Fruit fly (Drosophila melanogaster) S2 (cell line): ENCODE results near the gene Ire1.

Experiments
- CG8478 ChIP-seq: fragments of >200 bp; optimal IDR thresholded peaks from 2 replicates; lab custom pipeline; 2018
- CTCF ChIP-seq, 2 experiments: fragments of >200 bp; optimal IDR thresholded peaks; 2 replicates each; lab custom pipeline; 2018

DNA sequence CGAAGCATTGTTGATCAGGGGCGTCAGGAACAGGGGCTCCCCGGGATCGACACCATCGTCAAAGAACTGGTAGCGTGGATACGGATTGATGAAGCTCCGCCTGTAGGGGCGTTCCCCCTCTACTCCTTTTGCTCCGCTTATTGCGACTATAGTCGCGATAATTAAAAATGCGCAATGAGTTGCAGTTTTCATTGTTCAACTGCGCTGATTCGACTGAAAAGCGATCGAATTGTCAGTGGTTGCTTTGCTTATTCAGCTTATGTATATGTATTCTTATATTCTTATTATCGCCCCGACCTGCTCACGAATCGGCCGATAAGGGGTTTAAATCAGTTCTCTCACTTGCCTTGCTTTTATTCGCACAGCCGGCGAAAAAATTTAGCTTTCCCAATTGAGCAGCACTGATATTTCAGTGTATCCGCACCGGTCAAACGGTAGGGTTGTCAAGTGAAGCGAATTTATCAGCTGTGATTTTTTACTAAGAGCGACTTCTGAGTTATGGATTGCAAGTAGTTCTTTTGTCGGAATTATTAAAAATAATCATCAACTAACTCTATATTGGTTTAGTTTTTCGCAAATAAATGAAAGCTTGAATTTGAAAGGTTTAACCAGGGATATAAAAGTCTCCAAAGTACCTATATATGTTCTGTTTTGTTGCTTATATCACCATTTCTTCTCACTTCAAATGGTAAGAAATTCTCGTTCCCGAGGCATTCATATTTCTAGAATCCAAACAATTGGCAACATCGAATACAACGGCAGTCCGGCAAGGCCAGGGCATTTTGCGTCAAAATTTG is 3.1 kb upstream of the Ire1 start, which contains the start of the genes CG4572 and CG4686:
- TF ChIP-seq CTCF (optimal IDR thresholded peaks at IDR 0.05; lab: Kevin White, UChicago) (no peak), CG8478 (lab: Kevin White, UChicago) (no peak)
